Worm (Caenorhabditis elegans) whole organism, mixed stage, embryonic: Measurements from ENCODE around the gene ugt-13.

Experiments used
- lin-13 ChIP-seq: fragments of 150-350 bp; optimal IDR thresholded peaks from 2 replicates; lab custom pipeline; 2014; ENCODE audit warnings: missing biosample characterization, missing genetic modification characterization
- pha-4 ChIP-seq: fragments of 150-350 bp; optimal IDR thresholded peaks from 2 replicates; lab custom pipeline; 2018; ENCODE audit warnings: missing biosample characterization, missing genetic modification reagents, missing genetic modification characterization

DNA sequence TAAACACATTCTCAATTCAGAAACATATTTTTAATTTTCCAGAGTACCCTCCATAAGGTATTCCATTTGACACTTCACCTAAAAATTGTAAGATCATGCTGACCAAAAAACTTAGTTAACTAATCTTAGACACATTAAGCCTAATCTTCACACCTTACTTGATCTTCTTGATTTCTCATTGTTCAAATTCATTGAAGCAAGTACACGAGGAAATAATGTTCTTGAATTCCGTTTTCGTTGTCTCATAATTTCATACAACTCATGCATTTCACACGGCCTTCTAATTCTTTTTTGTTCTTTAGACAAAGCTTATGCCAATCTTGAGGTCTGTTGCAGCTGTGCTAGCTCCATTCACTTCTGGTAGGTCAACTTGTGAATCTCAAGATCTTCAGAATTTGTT, 36.7 kb upstream of the ugt-13 start, which contains the start of gene srd-33:
- TF ChIP-seq lin-13 (tag; lab: Kevin White, UChicago) (no peak), pha-4 (tag; lab: Kevin White, UChicago) (no peak)
